Fruit fly (Drosophila melanogaster) whole organism, embryonic: ENCODE measurements around the gene Arp8.

Experiments
- ATbp ChIP-seq: fragments of 200-800 bp; sonication (Bioruptor generic); optimal IDR thresholded peaks from 2 replicates; lab custom pipeline; 2017; ENCODE audit warnings: missing biosample characterization, mild to moderate bottlenecking, missing genetic modification characterization, missing genetic modification reagents
- Asciz ChIP-seq: fragments of 200-800 bp; sonication (Bioruptor generic); optimal IDR thresholded peaks from 2 replicates; lab custom pipeline; 2017; ENCODE audit warnings: missing biosample characterization, mild to moderate bottlenecking, missing genetic modification characterization, missing genetic modification reagents
- Bteb2 ChIP-seq: fragments of 200-800 bp; sonication (Bioruptor generic); optimal IDR thresholded peaks from 2 replicates; lab custom pipeline; 2016; ENCODE audit warnings: missing biosample characterization, missing genetic modification characterization
- CG10431 ChIP-seq: fragments of 200-800 bp; sonication (Bioruptor generic); optimal IDR thresholded peaks from 3 replicates; lab custom pipeline; 2018; ENCODE audit warnings: missing biosample characterization, mild to moderate bottlenecking, missing genetic modification characterization
- CG10543 ChIP-seq: fragments of 200-800 bp; sonication (Bioruptor generic); optimal IDR thresholded peaks from 3 replicates; lab custom pipeline; 2017; ENCODE audit warnings: missing biosample characterization, mild to moderate bottlenecking, missing genetic modification characterization, moderate library complexity
- CG11093 ChIP-seq: fragments of 200-800 bp; sonication (Bioruptor generic); IDR thresholded peaks from 3 replicates; pipeline ENCODE4 v1.3.6; 2022; ENCODE audit warnings: missing biosample characterization, missing genetic modification characterization
- CG11456 ChIP-seq: fragments of 200-800 bp; sonication (Bioruptor generic); IDR thresholded peaks from 3 replicates; pipeline ENCODE4 v1.3.6; 2022; ENCODE audit warnings: missing biosample characterization, missing genetic modification characterization
- CG12155 ChIP-seq: fragments of 200-800 bp; sonication (Bioruptor generic); optimal IDR thresholded peaks from 3 replicates; lab custom pipeline; 2016; ENCODE audit warnings: missing biosample characterization, missing genetic modification characterization
- CG12236 ChIP-seq: fragments of 200-800 bp; sonication (Bioruptor generic); optimal IDR thresholded peaks from 2 replicates; lab custom pipeline; 2016; ENCODE audit warnings: missing biosample characterization, missing genetic modification characterization
- CG12299 ChIP-seq: fragments of 200-800 bp; sonication (Bioruptor generic); optimal IDR thresholded peaks from 2 replicates; lab custom pipeline; 2018; ENCODE audit warnings: missing biosample characterization, mild to moderate bottlenecking, missing genetic modification characterization
- CG12391 ChIP-seq: fragments of 200-800 bp; sonication (Bioruptor generic); optimal IDR thresholded peaks from 3 replicates; lab custom pipeline; 2018; ENCODE audit warnings: missing biosample characterization, mild to moderate bottlenecking, missing genetic modification characterization, moderate library complexity
- CG13624 ChIP-seq: fragments of 200-800 bp; sonication (Bioruptor generic); optimal IDR thresholded peaks from 2 replicates; lab custom pipeline; 2016; ENCODE audit warnings: missing biosample characterization, missing genetic modification characterization
- CG1792 ChIP-seq: fragments of 200-800 bp; sonication (Bioruptor generic); optimal IDR thresholded peaks from 2 replicates; lab custom pipeline; 2016; ENCODE audit warnings: missing biosample characterization, missing genetic modification characterization
- CG18599 ChIP-seq: fragments of 200-800 bp; sonication (Bioruptor generic); optimal IDR thresholded peaks from 3 replicates; lab custom pipeline; 2017; ENCODE audit warnings: missing biosample characterization, missing genetic modification characterization, mild to moderate bottlenecking, moderate library complexity, missing genetic modification reagents
- CG18764 ChIP-seq: fragments of 200-800 bp; sonication (Bioruptor generic); optimal IDR thresholded peaks from 3 replicates; lab custom pipeline; 2016; ENCODE audit warnings: missing biosample characterization, missing genetic modification characterization
- CG30020 ChIP-seq: fragments of 200-800 bp; optimal IDR thresholded peaks from 2 replicates; lab custom pipeline; 2019; ENCODE audit warnings: missing biosample characterization, mild to moderate bottlenecking, missing genetic modification characterization, moderate library complexity
- CG3281 ChIP-seq: fragments of 200-800 bp; sonication (Bioruptor generic); optimal IDR thresholded peaks from 3 replicates; lab custom pipeline; 2017; ENCODE audit warnings: missing biosample characterization, mild to moderate bottlenecking, missing genetic modification characterization
- CG33557 ChIP-seq: fragments of 200-800 bp; sonication (Bioruptor generic); optimal IDR thresholded peaks from 2 replicates; lab custom pipeline; 2019; ENCODE audit warnings: missing biosample characterization, mild to moderate bottlenecking, missing genetic modification characterization, moderate library complexity
- CG3838 ChIP-seq: fragments of 200-800 bp; sonication (Bioruptor generic); optimal IDR thresholded peaks from 3 replicates; lab custom pipeline; 2016; ENCODE audit warnings: missing biosample characterization, missing genetic modification characterization
- CG4360 ChIP-seq: fragments of 200-800 bp; sonication (Bioruptor generic); IDR thresholded peaks from 2 replicates; pipeline ENCODE4 v1.3.6; 2022; ENCODE audit warnings: missing biosample characterization, missing genetic modification characterization
- CG4424 ChIP-seq: fragments of 200-800 bp; sonication (Bioruptor generic); optimal IDR thresholded peaks from 3 replicates; lab custom pipeline; 2016; ENCODE audit warnings: missing biosample characterization, missing genetic modification characterization
- CG6683 ChIP-seq: fragments of 200-800 bp; sonication (Bioruptor generic); optimal IDR thresholded peaks from 2 replicates; lab custom pipeline; 2017; ENCODE audit warnings: missing biosample characterization, mild to moderate bottlenecking, missing genetic modification characterization, missing genetic modification reagents
- CG7745 ChIP-seq: fragments of 200-800 bp; sonication (Bioruptor generic); optimal IDR thresholded peaks from 2 replicates; lab custom pipeline; 2018; ENCODE audit warnings: missing biosample characterization, mild to moderate bottlenecking, missing genetic modification characterization, moderate library complexity
- CG8388 ChIP-seq: fragments of 200-800 bp; sonication (Bioruptor generic); optimal IDR thresholded peaks from 2 replicates; lab custom pipeline; 2019; ENCODE audit warnings: missing biosample characterization, mild to moderate bottlenecking, missing genetic modification characterization, moderate library complexity
- CG9609 ChIP-seq: fragments of 200-800 bp; sonication (Bioruptor generic); optimal IDR thresholded peaks from 3 replicates; lab custom pipeline; 2016; ENCODE audit warnings: missing biosample characterization, missing genetic modification characterization
- CTCF ChIP-seq: fragments of 200-800 bp; sonication (Bioruptor generic); optimal IDR thresholded peaks from 2 replicates; lab custom pipeline; 2017; ENCODE audit warnings: missing biosample characterization, mild to moderate bottlenecking, missing genetic modification characterization, moderate library complexity
- Ets65A ChIP-seq: fragments of 200-800 bp; sonication (Bioruptor generic); peaks from one replicate; lab custom pipeline; 2016; ENCODE audit warnings: missing biosample characterization, missing genetic modification characterization
- Fer1 ChIP-seq: fragments of 200-800 bp; sonication (Bioruptor generic); optimal IDR thresholded peaks from 2 replicates; lab custom pipeline; 2017; ENCODE audit warnings: missing biosample characterization, mild to moderate bottlenecking, missing genetic modification characterization
- GATAe ChIP-seq: fragments of 200-800 bp; sonication (Bioruptor generic); conservative IDR thresholded peaks from 2 replicates; pipeline ENCODE4 v1.3.6; 2022; ENCODE audit warnings: missing biosample characterization, missing genetic modification characterization
- Mad ChIP-seq: fragments of 200-800 bp; sonication (Bioruptor generic); optimal IDR thresholded peaks from 2 replicates; lab custom pipeline; 2016; ENCODE audit warnings: missing biosample characterization, missing genetic modification characterization
- Nf-YC ChIP-seq: fragments of 200-800 bp; optimal IDR thresholded peaks from 3 replicates; lab custom pipeline; 2019; ENCODE audit warnings: missing biosample characterization, mild to moderate bottlenecking, missing genetic modification characterization, moderate library complexity
- NfI ChIP-seq: fragments of 200-800 bp; sonication (Bioruptor generic); optimal IDR thresholded peaks from 3 replicates; lab custom pipeline; 2018; ENCODE audit warnings: missing biosample characterization, mild to moderate bottlenecking, missing genetic modification characterization, moderate library complexity
- TFAM ChIP-seq: fragments of 200-800 bp; sonication (Bioruptor generic); optimal IDR thresholded peaks from 2 replicates; lab custom pipeline; 2017; ENCODE audit warnings: missing biosample characterization, missing genetic modification characterization, inconsistent platforms
- abd-A ChIP-seq: fragments of 200-800 bp; sonication (Bioruptor generic); optimal IDR thresholded peaks from 3 replicates; lab custom pipeline; 2019; ENCODE audit warnings: missing biosample characterization, mild to moderate bottlenecking, missing genetic modification characterization, moderate library complexity
- ash1 ChIP-seq: fragments of 200-800 bp; sonication (Bioruptor generic); optimal IDR thresholded peaks from 2 replicates; lab custom pipeline; 2018; ENCODE audit warnings: missing biosample characterization, mild to moderate bottlenecking, missing genetic modification characterization
- crc ChIP-seq: fragments of 200-800 bp; sonication (Bioruptor generic); optimal IDR thresholded peaks from 2 replicates; lab custom pipeline; 2016; ENCODE audit warnings: missing biosample characterization, missing genetic modification characterization
- gfzf ChIP-seq: fragments of 200-800 bp; sonication (Bioruptor generic); optimal IDR thresholded peaks from 2 replicates; lab custom pipeline; 2016; ENCODE audit warnings: missing biosample characterization, mild to moderate bottlenecking, missing genetic modification characterization, moderate library complexity
- gro ChIP-seq: fragments of 200-800 bp; sonication (Bioruptor generic); optimal IDR thresholded peaks from 2 replicates; lab custom pipeline; 2016; ENCODE audit warnings: missing biosample characterization, missing genetic modification characterization
- hb ChIP-seq: fragments of 200-800 bp; sonication (Bioruptor generic); IDR thresholded peaks from 3 replicates; pipeline ENCODE4 v1.3.6; 2022; ENCODE audit warnings: missing biosample characterization, missing genetic modification characterization; ENCODE audit not compliant: partially characterized antibody
- inv ChIP-seq: fragments of 200-800 bp; sonication (Bioruptor generic); IDR thresholded peaks from 2 replicates; pipeline ENCODE4 v1.3.6; 2022; ENCODE audit warnings: missing biosample characterization, missing genetic modification characterization; ENCODE audit not compliant: partially characterized antibody
- lov ChIP-seq, 2 experiments: fragments of 200-800 bp in 1 of 2; fragments of >200 bp in 1 of 2; sonication (Bioruptor generic) in 1 of 2; IDR thresholded peaks in 1 of 2; optimal IDR thresholded peaks in 1 of 2; 2 replicates in 1 of 2; 3 replicates in 1 of 2; pipeline versions ENCODE4 v1.3.6 to Lab custom; 2017 to 2022; ENCODE audit warnings: missing biosample characterization in 1 of 2, missing genetic modification characterization in 1 of 2
- luna ChIP-seq: fragments of 200-800 bp; sonication (Bioruptor generic); optimal IDR thresholded peaks from 2 replicates; lab custom pipeline; 2016; ENCODE audit warnings: missing biosample characterization, missing genetic modification characterization
- maf-S ChIP-seq: fragments of 200-800 bp; sonication (Bioruptor generic); optimal IDR thresholded peaks from 2 replicates; lab custom pipeline; 2016; ENCODE audit warnings: missing biosample characterization, missing genetic modification characterization
- nerfin-2 ChIP-seq: fragments of 200-800 bp; sonication (Bioruptor generic); IDR thresholded peaks from 2 replicates; pipeline ENCODE4 v1.3.6; 2022; ENCODE audit warnings: missing biosample characterization, missing genetic modification characterization; ENCODE audit not compliant: partially characterized antibody
- org-1 ChIP-seq: fragments of 200-800 bp; sonication (Bioruptor generic); optimal IDR thresholded peaks from 2 replicates; lab custom pipeline; 2017; ENCODE audit warnings: missing biosample characterization, missing genetic modification characterization
- sc ChIP-seq, 3 experiments: fragments of >200 bp in 2 of 3; fragments of 200-800 bp in 1 of 3; sonication (Bioruptor generic) in 1 of 3; optimal IDR thresholded peaks; 2 replicates in 2 of 3; 3 replicates in 1 of 3; lab custom pipeline; 2017; ENCODE audit warnings: mild to moderate bottlenecking in 1 of 3, missing biosample characterization in 1 of 3, missing genetic modification characterization in 1 of 3, missing genetic modification reagents in 1 of 3
- stwl ChIP-seq: fragments of 200-800 bp; sonication (Bioruptor generic); optimal IDR thresholded peaks from 3 replicates; lab custom pipeline; 2018; ENCODE audit warnings: missing biosample characterization, mild to moderate bottlenecking, missing genetic modification characterization, moderate library complexity
- tup ChIP-seq: fragments of 200-800 bp; sonication (Bioruptor generic); optimal IDR thresholded peaks from 2 replicates; lab custom pipeline; 2016; ENCODE audit warnings: missing biosample characterization, mild to moderate bottlenecking, missing genetic modification characterization, moderate library complexity
- vnd ChIP-seq: fragments of 200-800 bp; sonication (Bioruptor generic); IDR thresholded peaks from 3 replicates; pipeline ENCODE4 v1.3.6; 2022; ENCODE audit warnings: missing biosample characterization, missing genetic modification characterization; ENCODE audit not compliant: partially characterized antibody
- wor ChIP-seq: fragments of 200-800 bp; sonication (Bioruptor generic); IDR thresholded peaks from 2 replicates; pipeline ENCODE4 v1.3.6; 2022; ENCODE audit warnings: missing biosample characterization, missing genetic modification characterization

Gene Arp8

dm6 chrX:17887208-17887627 is 26.6 kb upstream of the Arp8 start, which contains the start of gene mnb (continued):
- TF ChIP-seq CG10543 (no peak), gfzf (GFP tag; lab: Kevin White, UChicago) (peak; percentile 55), CG12236 (GFP tag; lab: Kevin White, UChicago) (no peak), Asciz (GFP tag; lab: Kevin White, UChicago) (no peak), Bteb2 (GFP tag; lab: Kevin White, UChicago) (no peak), CG12391 (tag; lab: Kevin White, UChicago) (peak; percentile 6), CG33557 (GFP tag; lab: Kevin White, UChicago) (no peak), ATbp (GFP tag; lab: Kevin White, UChicago) (no peak), abd-A (tag; lab: Kevin White, UChicago) (no peak), CG4360 (GFP tag; lab: Robert Waterston, UW) (no peak), CG4424 (GFP tag; lab: Kevin White, UChicago) (no peak), Fer1 (GFP tag; lab: Kevin White, UChicago) (no peak), CG7745 (no peak), Nf-YC (peak; percentile 20), crc (GFP tag; lab: Kevin White, UChicago) (no peak), lov (optimal IDR thresholded peaks at IDR 0.05; lab: Kevin White, UChicago) (no peak), lov (GFP tag; IDR thresholded peaks at IDR 0.05; lab: Robert Waterston, UW) (no peak), TFAM (GFP tag; lab: Kevin White, UChicago) (no peak), Ets65A (GFP tag; lab: Kevin White, UChicago) (peak; percentile 94), CG3281 (GFP tag; lab: Kevin White, UChicago) (no peak), NfI (GFP tag; lab: Kevin White, UChicago) (no peak), CG11456 (GFP tag; lab: Robert Waterston, UW) (peak; percentile 8; the same call in 1 of the 3 replicates), stwl (peak; percentile 37), gro (peak; percentile 11), CG6683 (GFP tag; lab: Kevin White, UChicago) (no peak), CG12299 (no peak), tup (GFP tag; lab: Kevin White, UChicago) (no peak), CG30020 (tag; lab: Kevin White, UChicago) (peak; percentile 1), CG3838 (GFP tag; lab: Kevin White, UChicago) (no peak), luna (GFP tag; lab: Kevin White, UChicago) (peak; percentile 17), CTCF (GFP tag; lab: Kevin White, UChicago) (peak; percentile 51), CG1792 (GFP tag; lab: Kevin White, UChicago) (no peak), inv (GFP tag; lab: Robert Waterston, UW) (peak; percentile 99), CG9609 (no peak), CG12155 (GFP tag; lab: Kevin White, UChicago) (no peak), CG18599 (no peak), GATAe (GFP tag; lab: Robert Waterston, UW) (no peak), nerfin-2 (peak; percentile 99), maf-S (no peak), org-1 (no peak), CG18764 (peak; percentile 19), hb (GFP tag; lab: Robert Waterston, UW) (peak; percentile 99), Mad (no peak), sc (optimal IDR thresholded peaks at IDR 0.05; lab: Kevin White, UChicago) (no peak), sc (GFP tag; optimal IDR thresholded peaks at IDR 0.05; lab: Kevin White, UChicago) (no peak), vnd (GFP tag; lab: Robert Waterston, UW) (peak; percentile 100), CG11093 (GFP tag; lab: Robert Waterston, UW) (no peak), CG10431 (no peak), CG13624 (GFP tag; lab: Kevin White, UChicago) (peak; percentile 4), CG8388 (GFP tag; lab: Kevin White, UChicago) (no peak), ash1 (no peak), wor (GFP tag; lab: Robert Waterston, UW) (no peak)
